Fruit fly (Drosophila melanogaster) whole organism, embryonic: ENCODE results near the gene CG43880.

Experiments used
- Asciz ChIP-seq: fragments of 200-800 bp; sonication (Bioruptor generic); optimal IDR thresholded peaks from 2 replicates; lab custom pipeline; 2017; ENCODE audit warnings: missing biosample characterization, mild to moderate bottlenecking, missing genetic modification characterization, missing genetic modification reagents
- CG10366 ChIP-seq: fragments of 200-800 bp; sonication (Bioruptor generic); IDR thresholded peaks from 2 replicates; pipeline ENCODE4 v1.3.6; 2022; ENCODE audit warnings: missing biosample characterization, missing genetic modification characterization
- CG10543 ChIP-seq: fragments of 200-800 bp; sonication (Bioruptor generic); optimal IDR thresholded peaks from 3 replicates; lab custom pipeline; 2017; ENCODE audit warnings: missing biosample characterization, mild to moderate bottlenecking, missing genetic modification characterization, moderate library complexity
- CG11085 ChIP-seq: fragments of 200-800 bp; sonication (Bioruptor generic); IDR thresholded peaks from 2 replicates; pipeline ENCODE4 v1.3.6; 2022; ENCODE audit warnings: missing biosample characterization, missing genetic modification characterization
- CG14050 ChIP-seq: fragments of 200-800 bp; sonication (Bioruptor generic); IDR thresholded peaks from 3 replicates; pipeline ENCODE4 v1.3.6; 2022; ENCODE audit warnings: missing biosample characterization, missing genetic modification characterization
- CG14860 ChIP-seq: fragments of 200-800 bp; sonication (Bioruptor generic); IDR thresholded peaks from 3 replicates; pipeline ENCODE4 v1.3.6; 2022; ENCODE audit warnings: missing biosample characterization, missing genetic modification characterization; ENCODE audit not compliant: partially characterized antibody
- CG15479 ChIP-seq: fragments of 200-800 bp; sonication (Bioruptor generic); optimal IDR thresholded peaks from 3 replicates; lab custom pipeline; 2019; ENCODE audit warnings: missing biosample characterization, mild to moderate bottlenecking, missing genetic modification characterization, moderate library complexity
- CG1647 ChIP-seq: fragments of 200-800 bp; sonication (Bioruptor generic); optimal IDR thresholded peaks from 3 replicates; lab custom pipeline; 2016; ENCODE audit warnings: missing biosample characterization, missing genetic modification characterization
- CG17186 ChIP-seq: fragments of 200-800 bp; sonication (Bioruptor generic); optimal IDR thresholded peaks from 3 replicates; lab custom pipeline; 2017; ENCODE audit warnings: missing biosample characterization, missing genetic modification reagents, missing genetic modification characterization
- CG17829 ChIP-seq: fragments of 200-800 bp; optimal IDR thresholded peaks from 2 replicates; lab custom pipeline; 2019; ENCODE audit warnings: missing biosample characterization, mild to moderate bottlenecking, missing genetic modification characterization, moderate library complexity
- CG18764 ChIP-seq: fragments of 200-800 bp; sonication (Bioruptor generic); optimal IDR thresholded peaks from 3 replicates; lab custom pipeline; 2016; ENCODE audit warnings: missing biosample characterization, missing genetic modification characterization
- CG2875 ChIP-seq: fragments of 200-800 bp; sonication (Bioruptor generic); optimal IDR thresholded peaks from 2 replicates; lab custom pipeline; 2017; ENCODE audit warnings: missing biosample characterization, mild to moderate bottlenecking, missing genetic modification characterization, missing genetic modification reagents
- CG31224 ChIP-seq: fragments of 200-800 bp; sonication (Bioruptor generic); IDR thresholded peaks from 2 replicates; pipeline ENCODE4 v1.3.6; 2022; ENCODE audit warnings: missing biosample characterization, missing genetic modification characterization
- CG31365 ChIP-seq: fragments of 200-800 bp; sonication (Bioruptor generic); optimal IDR thresholded peaks from 2 replicates; lab custom pipeline; 2018; ENCODE audit warnings: missing biosample characterization, mild to moderate bottlenecking, missing genetic modification characterization
- CG3281 ChIP-seq: fragments of 200-800 bp; sonication (Bioruptor generic); optimal IDR thresholded peaks from 3 replicates; lab custom pipeline; 2017; ENCODE audit warnings: missing biosample characterization, mild to moderate bottlenecking, missing genetic modification characterization
- CG34376 ChIP-seq: fragments of 200-800 bp; sonication (Bioruptor generic); optimal IDR thresholded peaks from 2 replicates; lab custom pipeline; 2018; ENCODE audit warnings: missing biosample characterization, mild to moderate bottlenecking, missing genetic modification characterization
- CG42726 ChIP-seq: fragments of 200-800 bp; sonication (Bioruptor generic); IDR thresholded peaks from 2 replicates; pipeline ENCODE4 v1.3.6; 2022; ENCODE audit warnings: missing biosample characterization, missing genetic modification characterization; ENCODE audit not compliant: partially characterized antibody
- CG4404 ChIP-seq: fragments of 200-800 bp; sonication (Bioruptor generic); IDR thresholded peaks from 2 replicates; pipeline ENCODE4 v1.3.6; 2022; ENCODE audit warnings: missing biosample characterization, missing genetic modification characterization
- CG5245 ChIP-seq: fragments of 200-800 bp; sonication (Bioruptor generic); optimal IDR thresholded peaks from 3 replicates; lab custom pipeline; 2016; ENCODE audit warnings: missing biosample characterization, missing genetic modification characterization
- CG8388 ChIP-seq: fragments of 200-800 bp; sonication (Bioruptor generic); optimal IDR thresholded peaks from 2 replicates; lab custom pipeline; 2019; ENCODE audit warnings: missing biosample characterization, mild to moderate bottlenecking, missing genetic modification characterization, moderate library complexity
- CHES-1-like ChIP-seq: fragments of 200-800 bp; sonication (Bioruptor generic); optimal IDR thresholded peaks from 2 replicates; lab custom pipeline; 2016; ENCODE audit warnings: missing biosample characterization, missing genetic modification characterization
- HLH3B ChIP-seq: fragments of 200-800 bp; sonication (Bioruptor generic); IDR thresholded peaks from 2 replicates; pipeline ENCODE4 v1.3.6; 2022; ENCODE audit warnings: missing biosample characterization, missing genetic modification characterization
- HLH4C ChIP-seq: fragments of 200-800 bp; sonication (Bioruptor generic); IDR thresholded peaks from 3 replicates; pipeline ENCODE4 v1.3.6; 2022; ENCODE audit warnings: missing biosample characterization, missing genetic modification characterization; ENCODE audit not compliant: partially characterized antibody
- HLHmδ ChIP-seq: fragments of 200-800 bp; sonication (Bioruptor generic); optimal IDR thresholded peaks from 2 replicates; lab custom pipeline; 2018; ENCODE audit warnings: missing biosample characterization, mild to moderate bottlenecking, missing genetic modification characterization, moderate library complexity
- Lhr ChIP-seq: fragments of 200-800 bp; sonication (Bioruptor generic); optimal IDR thresholded peaks from 3 replicates; lab custom pipeline; 2017; ENCODE audit warnings: mild to moderate bottlenecking, missing biosample characterization, missing genetic modification reagents, missing genetic modification characterization
- Neu2 ChIP-seq: fragments of 200-800 bp; sonication (Bioruptor generic); optimal IDR thresholded peaks from 3 replicates; lab custom pipeline; 2016; ENCODE audit warnings: missing biosample characterization, missing genetic modification characterization, borderline replicate concordance
- Six4 ChIP-seq: fragments of 200-800 bp; sonication (Bioruptor generic); optimal IDR thresholded peaks from 2 replicates; lab custom pipeline; 2016; ENCODE audit warnings: missing biosample characterization, missing genetic modification characterization
- Tbp ChIP-seq: fragments of >200 bp; optimal IDR thresholded peaks from 2 replicates; lab custom pipeline; 2018; ENCODE audit warnings: missing biosample characterization, missing genetic modification characterization
- br ChIP-seq: fragments of >200 bp; optimal IDR thresholded peaks from 2 replicates; lab custom pipeline; 2017
- btn ChIP-seq: fragments of 200-800 bp; sonication (Bioruptor generic); optimal IDR thresholded peaks from 2 replicates; lab custom pipeline; 2016; ENCODE audit warnings: missing biosample characterization, missing genetic modification characterization
- chinmo ChIP-seq: fragments of 200-800 bp; sonication (Bioruptor generic); IDR thresholded peaks from 4 replicates; pipeline ENCODE4 v1.3.6; 2022; ENCODE audit warnings: missing biosample characterization, missing genetic modification characterization; ENCODE audit not compliant: partially characterized antibody
- da ChIP-seq: fragments of 200-800 bp; sonication (Bioruptor generic); optimal IDR thresholded peaks from 2 replicates; lab custom pipeline; 2016; ENCODE audit warnings: missing biosample characterization, missing genetic modification characterization
- disco-r ChIP-seq: fragments of 200-800 bp; sonication (Bioruptor generic); optimal IDR thresholded peaks from 2 replicates; lab custom pipeline; 2016; ENCODE audit warnings: missing biosample characterization, missing genetic modification characterization
- dmrt99B ChIP-seq: fragments of 200-800 bp; sonication (Bioruptor generic); optimal IDR thresholded peaks from 2 replicates; lab custom pipeline; 2018; ENCODE audit warnings: missing biosample characterization, mild to moderate bottlenecking, missing genetic modification characterization, moderate library complexity
- dysf ChIP-seq: fragments of 200-800 bp; sonication (Bioruptor generic); IDR thresholded peaks from 3 replicates; pipeline ENCODE4 v1.3.6; 2022; ENCODE audit warnings: missing biosample characterization, missing genetic modification characterization
- fd64A ChIP-seq: fragments of 200-800 bp; sonication (Bioruptor generic); optimal IDR thresholded peaks from 3 replicates; lab custom pipeline; 2018; ENCODE audit warnings: missing biosample characterization, mild to moderate bottlenecking, missing genetic modification characterization
- fd96Cb ChIP-seq: fragments of 200-800 bp; sonication (Bioruptor generic); optimal IDR thresholded peaks from 2 replicates; lab custom pipeline; 2018; ENCODE audit warnings: missing biosample characterization, mild to moderate bottlenecking, missing genetic modification characterization, moderate library complexity
- grau ChIP-seq: fragments of 200-800 bp; optimal IDR thresholded peaks from 3 replicates; lab custom pipeline; 2019; ENCODE audit warnings: missing biosample characterization, mild to moderate bottlenecking, missing genetic modification characterization, moderate library complexity
- hbn ChIP-seq: fragments of 200-800 bp; sonication (Bioruptor generic); IDR thresholded peaks from 2 replicates; pipeline ENCODE4 v1.3.6; 2022; ENCODE audit warnings: missing biosample characterization, missing genetic modification characterization; ENCODE audit not compliant: partially characterized antibody
- jigr1 ChIP-seq: fragments of 200-800 bp; sonication (Bioruptor generic); IDR thresholded peaks from 3 replicates; pipeline ENCODE4 v1.3.6; 2022; ENCODE audit warnings: missing biosample characterization, missing genetic modification characterization
- kah ChIP-seq: fragments of 200-800 bp; sonication (Bioruptor generic); optimal IDR thresholded peaks from 2 replicates; lab custom pipeline; 2018; ENCODE audit warnings: missing biosample characterization, mild to moderate bottlenecking, missing genetic modification characterization
- ken ChIP-seq: fragments of 200-800 bp; sonication (Bioruptor generic); IDR thresholded peaks from 3 replicates; pipeline ENCODE4 v1.3.6; 2022; ENCODE audit warnings: missing biosample characterization, missing genetic modification characterization
- kni ChIP-seq: fragments of 200-800 bp; sonication (Bioruptor generic); optimal IDR thresholded peaks from 3 replicates; lab custom pipeline; 2017; ENCODE audit warnings: mild to moderate bottlenecking, missing biosample characterization, missing genetic modification reagents, missing genetic modification characterization
- maf-S ChIP-seq: fragments of 200-800 bp; sonication (Bioruptor generic); optimal IDR thresholded peaks from 2 replicates; lab custom pipeline; 2016; ENCODE audit warnings: missing biosample characterization, missing genetic modification characterization
- pnt ChIP-seq: fragments of 200-800 bp; sonication (Bioruptor generic); optimal IDR thresholded peaks from 3 replicates; lab custom pipeline; 2016; ENCODE audit warnings: missing biosample characterization, missing genetic modification characterization
- rib ChIP-seq: fragments of 200-800 bp; sonication (Bioruptor generic); IDR thresholded peaks from 2 replicates; pipeline ENCODE4 v1.3.6; 2022; ENCODE audit warnings: missing biosample characterization, missing genetic modification characterization
- ro ChIP-seq: fragments of 200-800 bp; sonication (Bioruptor generic); IDR thresholded peaks from 2 replicates; pipeline ENCODE4 v1.3.6; 2022; ENCODE audit warnings: missing biosample characterization, missing genetic modification characterization
- run ChIP-seq: fragments of 200-800 bp; sonication (Bioruptor generic); optimal IDR thresholded peaks from 3 replicates; lab custom pipeline; 2018; ENCODE audit warnings: missing biosample characterization, mild to moderate bottlenecking, missing genetic modification characterization
- scrt ChIP-seq: fragments of 200-800 bp; sonication (Bioruptor generic); optimal IDR thresholded peaks from 2 replicates; lab custom pipeline; 2018; ENCODE audit warnings: missing biosample characterization, mild to moderate bottlenecking, missing genetic modification characterization, moderate library complexity
- sob ChIP-seq: fragments of 200-800 bp; sonication (Bioruptor generic); IDR thresholded peaks from 2 replicates; pipeline ENCODE4 v1.3.6; 2022; ENCODE audit warnings: missing biosample characterization, missing genetic modification characterization

CG43880 gene

DNA sequence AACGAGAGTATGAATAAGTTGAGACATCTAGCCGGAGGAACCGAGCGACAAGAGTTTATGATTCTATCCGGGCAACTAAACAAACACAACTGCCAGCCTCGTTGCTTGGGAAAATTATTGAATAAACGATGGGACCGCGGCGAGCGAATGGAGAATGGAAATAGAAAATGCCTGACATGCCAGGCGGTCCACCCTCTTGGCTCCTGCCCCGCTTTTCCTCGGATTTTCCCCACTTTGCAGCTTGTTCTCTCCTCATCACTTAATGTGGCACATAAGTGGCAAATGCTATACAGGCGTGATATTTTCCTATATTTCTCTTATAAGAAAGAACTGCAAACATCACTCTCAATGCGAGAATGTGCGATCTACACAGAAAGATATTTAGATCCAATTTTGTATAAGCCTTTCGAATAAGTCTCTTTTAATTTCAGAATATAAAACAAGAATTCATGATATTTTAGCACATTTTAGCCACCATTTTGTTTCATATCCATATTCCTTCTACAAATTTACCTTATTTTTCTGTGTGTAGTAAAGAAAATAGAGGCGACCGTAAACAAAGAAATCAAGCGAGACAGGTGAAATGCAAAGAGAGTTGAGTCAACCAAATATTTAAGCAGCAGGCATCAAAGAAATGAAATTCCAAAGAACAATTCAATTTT lies 42.5 kb downstream of the CG43880 start (continued):
- TF ChIP-seq fd96Cb (tag; lab: Kevin White, UChicago) (peak; percentile 90), CG1647 (GFP tag; lab: Kevin White, UChicago) (peak; percentile 60), CG5245 (GFP tag; lab: Kevin White, UChicago) (peak; percentile 67), CHES-1-like (GFP tag; lab: Kevin White, UChicago) (peak; percentile 81), CG17186 (GFP tag; lab: Kevin White, UChicago) (peak; percentile 69), da (peak; percentile 58), kah (GFP tag; lab: Kevin White, UChicago) (peak; percentile 75), CG42726 (no peak), scrt (GFP tag; lab: Kevin White, UChicago) (peak; percentile 70), dmrt99B (tag; lab: Kevin White, UChicago) (peak; percentile 90), ken (GFP tag; lab: Robert Waterston, UW) (peak; percentile 84), Neu2 (no peak), fd64A (GFP tag; lab: Kevin White, UChicago) (peak; percentile 80), CG10366 (GFP tag; lab: Robert Waterston, UW) (no peak; the same call in 1 of the 2 replicates), br (no peak), HLHmδ (GFP tag; lab: Kevin White, UChicago) (no peak), CG2875 (GFP tag; lab: Kevin White, UChicago) (peak; percentile 84), CG14860 (GFP tag; lab: Robert Waterston, UW) (no peak), ro (peak; percentile 65), CG3281 (GFP tag; lab: Kevin White, UChicago) (peak; percentile 77), CG31365 (tag; lab: Kevin White, UChicago) (peak; percentile 60), CG18764 (GFP tag; lab: Kevin White, UChicago) (peak; percentile 86), btn (GFP tag; lab: Kevin White, UChicago) (peak; percentile 52), HLH4C (no peak), disco-r (GFP tag; lab: Kevin White, UChicago) (peak; percentile 49), CG10543 (GFP tag; lab: Kevin White, UChicago) (peak; percentile 71), maf-S (GFP tag; lab: Kevin White, UChicago) (peak; percentile 67), pnt (GFP tag; lab: Kevin White, UChicago) (peak; percentile 65), chinmo (GFP tag; lab: Robert Waterston, UW) (no peak), CG31224 (GFP tag; lab: Robert Waterston, UW) (no peak; the same call in none of the 2 replicates), CG11085 (GFP tag; lab: Robert Waterston, UW) (peak; percentile 68), CG15479 (GFP tag; lab: Kevin White, UChicago) (no peak), run (tag; lab: Kevin White, UChicago) (peak; percentile 43), Tbp (GFP tag; lab: Kevin White, UChicago) (no peak), Lhr (GFP tag; lab: Kevin White, UChicago) (peak; percentile 77), HLH3B (peak; percentile 82), CG17829 (tag; lab: Kevin White, UChicago) (peak; percentile 94), grau (tag; lab: Kevin White, UChicago) (peak; percentile 86), dysf (GFP tag; lab: Robert Waterston, UW) (peak; percentile 86), jigr1 (0 out of 3 replicates have a peak, but pooled peaks have one; percentile 46), CG34376 (GFP tag; lab: Kevin White, UChicago) (no peak), CG8388 (GFP tag; lab: Kevin White, UChicago) (peak; percentile 87), CG4404 (GFP tag; lab: Robert Waterston, UW) (peak; percentile 67), CG14050 (GFP tag; lab: Robert Waterston, UW) (peak; percentile 66), Asciz (peak; percentile 90), hbn (GFP tag; lab: Robert Waterston, UW) (no peak), kni (peak; percentile 74), rib (GFP tag; lab: Robert Waterston, UW) (no peak; the same call in 1 of the 2 replicates), Six4 (GFP tag; lab: Kevin White, UChicago) (peak; percentile 83), sob (GFP tag; lab: Robert Waterston, UW) (peak; percentile 80)
